Fruit fly (Drosophila melanogaster) whole organism, pupa: ENCODE measurements around the gene CG34011.

Experiments
- CG10348 ChIP-seq: fragments of 200-800 bp; sonication (Bioruptor generic); IDR thresholded peaks from 2 replicates; pipeline ENCODE4 v1.3.6; 2022; ENCODE audit warnings: missing biosample characterization, missing genetic modification characterization
- CG12605 ChIP-seq: fragments of 200-800 bp; sonication (Bioruptor generic); IDR thresholded peaks from 2 replicates; pipeline ENCODE4 v1.3.6; 2022; ENCODE audit warnings: missing biosample characterization, missing genetic modification characterization
- CG13204 ChIP-seq: fragments of 200-800 bp; sonication (Bioruptor generic); optimal IDR thresholded peaks from 2 replicates; lab custom pipeline; 2018; ENCODE audit warnings: missing biosample characterization, mild to moderate bottlenecking, missing genetic modification characterization, moderate library complexity
- CG9948 ChIP-seq: fragments of 200-800 bp; sonication (Bioruptor generic); optimal IDR thresholded peaks from 2 replicates; lab custom pipeline; 2018; ENCODE audit warnings: missing biosample characterization, mild to moderate bottlenecking, missing genetic modification characterization, moderate library complexity
- rn ChIP-seq: fragments of 200-800 bp; sonication (Bioruptor generic); IDR thresholded peaks from 2 replicates; pipeline ENCODE4 v1.3.6; 2022; ENCODE audit warnings: missing biosample characterization, missing genetic modification characterization

DNA sequence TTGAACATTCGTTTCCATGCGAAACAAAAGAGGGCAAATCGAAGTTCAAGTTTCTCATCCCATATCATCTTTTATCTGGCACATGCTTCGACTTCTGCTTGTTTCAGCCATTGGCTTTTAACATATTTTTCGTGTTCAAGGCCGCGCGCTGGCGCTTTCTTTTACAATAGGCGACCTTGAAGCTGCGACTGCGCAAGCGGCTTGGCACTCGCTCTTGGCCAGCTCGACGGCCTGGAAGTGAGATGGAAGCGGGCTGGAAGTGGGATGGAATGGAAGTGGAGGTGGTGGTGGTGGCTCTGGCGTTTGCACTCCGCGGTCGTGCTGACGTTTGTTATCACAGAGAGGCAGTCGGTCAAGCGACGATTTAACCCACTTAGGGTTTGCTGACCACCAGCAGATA is 25.9 kb downstream of the CG34011 start:
- no peak for TF ChIP-seq rn (GFP tag; lab: Robert Waterston, UW)
- TF ChIP-seq CG12605: no peak
- no peak for TF ChIP-seq CG13204 (GFP tag; lab: Kevin White, UChicago)
- TF ChIP-seq CG9948 (tag; lab: Kevin White, UChicago): no peak
- TF ChIP-seq CG10348 (GFP tag; lab: Robert Waterston, UW): no peak
